Worm (Caenorhabditis elegans): ENCODE data around the gene M106.2.

The M106.2 gene

ce11 chrII:10840067-10840466 lies 9.7 kb downstream of the M106.2 start (continued):
- TF ChIP-seq mxl-2 (GFP tag; conservative IDR thresholded peaks at IDR 0.05) (peak; percentile 36; the same call in 1 of the 2 replicates), F37D6.2 (tag; optimal IDR thresholded peaks at IDR 0.05) (peak; percentile 45), ces-1 (GFP tag; optimal IDR thresholded peaks at IDR 0.05) (peak; percentile 43), zfp-2 (tag; optimal IDR thresholded peaks at IDR 0.05) (peak; percentile 37), nhr-77 (tag; optimal IDR thresholded peaks at IDR 0.05) (peak; percentile 34), snpc-4 (tag; optimal IDR thresholded peaks at IDR 0.05) (no peak), daf-12 (tag; optimal IDR thresholded peaks at IDR 0.05) (no peak), nhr-76 (tag; optimal IDR thresholded peaks at IDR 0.05) (no peak), F49E8.2 (tag; optimal IDR thresholded peaks at IDR 0.05; ENCODE audit: borderline replicate concordance) (peak; percentile 79), F10B5.3 (tag; optimal IDR thresholded peaks at IDR 0.05) (peak; percentile 11), dpl-1 (GFP tag; optimal IDR thresholded peaks at IDR 0.05) (peak; percentile 63), F44E2.7 (GFP tag; IDR thresholded peaks at IDR 0.05) (peak; percentile 79; the same call in 1 of the 2 replicates), gei-8 (GFP tag; optimal IDR thresholded peaks at IDR 0.05) (peak; percentile 60), Y105C5A.15 (GFP tag; IDR thresholded peaks at IDR 0.05) (peak; percentile 93; the same call in 1 of the 2 replicates), set-16 (GFP tag; IDR thresholded peaks at IDR 0.05) (peak; percentile 45; the same call in 1 of the 2 replicates), F26F4.8 (GFP tag; conservative IDR thresholded peaks at IDR 0.05) (peak; percentile 96), Y48G9A.11 (GFP tag; IDR thresholded peaks at IDR 0.05) (peak; percentile 87), ceh-82 (tag; optimal IDR thresholded peaks at IDR 0.05) (no peak), spr-1 (tag; optimal IDR thresholded peaks at IDR 0.05) (peak; percentile 71), hlh-11 (tag; optimal IDR thresholded peaks at IDR 0.05) (peak; percentile 72), egl-27 (tag; optimal IDR thresholded peaks at IDR 0.05) (no peak), ztf-7 (tag; optimal IDR thresholded peaks at IDR 0.05) (peak; percentile 69), D1046.2 (GFP tag; IDR thresholded peaks at IDR 0.05) (peak; percentile 92), saeg-2 (GFP tag; IDR thresholded peaks at IDR 0.05) (peak; percentile 30; the same call in 1 of the 2 replicates), tra-1 (GFP tag; IDR thresholded peaks at IDR 0.05) (peak; percentile 79), nhr-41 (GFP tag; IDR thresholded peaks at IDR 0.05) (peak; percentile 37; the same call in 1 of the 2 replicates), sdz-12 (GFP tag; optimal IDR thresholded peaks at IDR 0.05) (peak; percentile 75), fos-1 (tag; optimal IDR thresholded peaks at IDR 0.05) (no peak), ctbp-1 (GFP tag; IDR thresholded peaks at IDR 0.05) (peak; percentile 88), hlh-30 (tag; optimal IDR thresholded peaks at IDR 0.05; ENCODE audit: insufficient read depth) (peak; percentile 86), lin-39 (tag; optimal IDR thresholded peaks at IDR 0.05) (no peak), T20F7.1 (GFP tag; optimal IDR thresholded peaks at IDR 0.05) (peak; percentile 74), nhr-11 (tag; optimal IDR thresholded peaks at IDR 0.05) (peak; percentile 59), madf-9 (GFP tag; conservative IDR thresholded peaks at IDR 0.05) (peak; percentile 83), hmg-1.1 (GFP tag; IDR thresholded peaks at IDR 0.05) (peak; percentile 94), ceh-32 (tag; optimal IDR thresholded peaks at IDR 0.05; ENCODE audit: poor library complexity) (peak; percentile 57), nhr-25 (tag; optimal IDR thresholded peaks at IDR 0.05; ENCODE audit: borderline replicate concordance, insufficient read depth) (peak; percentile 62), daf-16 (GFP tag; optimal IDR thresholded peaks at IDR 0.05) (peak; percentile 64 to 83), daf-16 (tag; optimal IDR thresholded peaks at IDR 0.05) (peak; percentile 68), zip-2 (tag; optimal IDR thresholded peaks at IDR 0.05) (peak; percentile 42), dve-1 (tag; optimal IDR thresholded peaks at IDR 0.05; ENCODE audit: insufficient read depth) (peak; percentile 78), lin-15B (tag; optimal IDR thresholded peaks at IDR 0.05) (no peak), dmd-9 (GFP tag; IDR thresholded peaks at IDR 0.05) (peak; percentile 79; the same call in 1 of the 2 replicates), T26A8.4 (GFP tag; IDR thresholded peaks at IDR 0.05) (peak; percentile 86), fkh-10 (GFP tag; optimal IDR thresholded peaks at IDR 0.05) (peak; percentile 41), attf-4 (tag; optimal IDR thresholded peaks at IDR 0.05) (no peak), lir-3 (tag; optimal IDR thresholded peaks at IDR 0.05) (peak; percentile 59), lin-1 (GFP tag; IDR thresholded peaks at IDR 0.05) (peak; percentile 91), nhr-42 (GFP tag; IDR thresholded peaks at IDR 0.05) (peak; percentile 76; the same call in 1 of the 2 replicates), mdt-29 (GFP tag; IDR thresholded peaks at IDR 0.05) (peak; percentile 65), rbr-2 (tag; optimal IDR thresholded peaks at IDR 0.05) (peak; percentile 85)
